Worm (Caenorhabditis elegans) whole organism, late embryonic: Measurements from ENCODE around the gene chup-1.

ENCODE experiments used
- fkh-6 ChIP-seq: sonication (generic microtip); optimal IDR thresholded peaks from 2 replicates; lab custom pipeline; 2016; ENCODE audit warnings: missing genetic modification characterization, missing compliant biosample characterization
- pag-3 ChIP-seq: sonication (generic microtip); optimal IDR thresholded peaks from 2 replicates; lab custom pipeline; 2016; ENCODE audit warnings: missing compliant biosample characterization, missing genetic modification characterization, borderline replicate concordance
- pha-4 ChIP-seq: fragments of 150-350 bp; optimal IDR thresholded peaks from 2 replicates; lab custom pipeline; 2018; ENCODE audit warnings: missing biosample characterization, missing genetic modification reagents, missing genetic modification characterization
- unc-55 ChIP-seq: sonication (generic microtip); optimal IDR thresholded peaks from 2 replicates; lab custom pipeline; 2017; ENCODE audit warnings: missing biosample characterization, missing genetic modification reagents, missing genetic modification characterization

ce11 chrX:8786687-8787086, 5.3 kb upstream of the chup-1 start:
- TF ChIP-seq pha-4 (tag; lab: Kevin White, UChicago) (no peak), fkh-6 (tag; lab: Kevin White, UChicago) (no peak), unc-55 (GFP tag; lab: Kevin White, UChicago) (peak; percentile 51), pag-3 (no peak)
